Fruit fly (Drosophila melanogaster) whole organism, embryonic: Measurements from ENCODE around the gene CG14545.

Source experiments
- Antp ChIP-seq: fragments of 200-800 bp; sonication (Bioruptor generic); optimal IDR thresholded peaks from 3 replicates; lab custom pipeline; 2016; ENCODE audit warnings: missing biosample characterization, missing genetic modification characterization
- B-H1 ChIP-seq: fragments of 200-800 bp; sonication (Bioruptor generic); IDR thresholded peaks from 3 replicates; pipeline ENCODE4 v1.3.6; 2022; ENCODE audit warnings: missing biosample characterization, missing genetic modification characterization
- CG14860 ChIP-seq: fragments of 200-800 bp; sonication (Bioruptor generic); IDR thresholded peaks from 3 replicates; pipeline ENCODE4 v1.3.6; 2022; ENCODE audit warnings: missing biosample characterization, missing genetic modification characterization; ENCODE audit not compliant: partially characterized antibody
- CG16863 ChIP-seq: fragments of 200-800 bp; sonication (Bioruptor generic); optimal IDR thresholded peaks from 3 replicates; lab custom pipeline; 2016; ENCODE audit warnings: missing biosample characterization, missing genetic modification characterization
- CG8478 ChIP-seq: fragments of >200 bp; optimal IDR thresholded peaks from 2 replicates; lab custom pipeline; 2018
- Ets65A ChIP-seq: fragments of 200-800 bp; sonication (Bioruptor generic); peaks from one replicate; lab custom pipeline; 2016; ENCODE audit warnings: missing biosample characterization, missing genetic modification characterization
- Scr ChIP-seq: fragments of 200-800 bp; sonication (Bioruptor generic); IDR thresholded peaks from 2 replicates; pipeline ENCODE4 v1.3.6; 2022; ENCODE audit warnings: missing biosample characterization, missing genetic modification characterization; ENCODE audit not compliant: partially characterized antibody
- Side ChIP-seq: fragments of 200-800 bp; sonication (Bioruptor generic); optimal IDR thresholded peaks from 2 replicates; lab custom pipeline; 2016; ENCODE audit warnings: missing biosample characterization, missing genetic modification characterization
- amos ChIP-seq: fragments of 200-800 bp; sonication (Bioruptor generic); IDR thresholded peaks from 2 replicates; pipeline ENCODE4 v1.3.6; 2022; ENCODE audit warnings: missing biosample characterization, missing genetic modification characterization; ENCODE audit not compliant: partially characterized antibody
- tio ChIP-seq: fragments of 200-800 bp; sonication (Bioruptor generic); optimal IDR thresholded peaks from 2 replicates; lab custom pipeline; 2017; ENCODE audit warnings: missing biosample characterization, missing genetic modification characterization, inconsistent platforms
- zf30C ChIP-seq: fragments of 200-800 bp; sonication (Bioruptor generic); optimal IDR thresholded peaks from 3 replicates; lab custom pipeline; 2018; ENCODE audit warnings: missing biosample characterization, mild to moderate bottlenecking, missing genetic modification characterization

dm6 chr3R:25877064-25877463 lies 26.0 kb upstream of the CG14545 start:
- no peak for TF ChIP-seq Scr (GFP tag; lab: Robert Waterston, UW)
- TF ChIP-seq CG8478 (lab: Kevin White, UChicago), result no peak
- TF ChIP-seq B-H1, result no peak
- TF ChIP-seq CG16863 (GFP tag; lab: Kevin White, UChicago), result no peak
- no peak for TF ChIP-seq Side (GFP tag; lab: Kevin White, UChicago)
- TF ChIP-seq Ets65A (GFP tag; lab: Kevin White, UChicago), result no peak
- TF ChIP-seq amos, result no peak
- no peak for TF ChIP-seq Antp (GFP tag; lab: Kevin White, UChicago)
- no peak for TF ChIP-seq tio (GFP tag; lab: Kevin White, UChicago)
- no peak for TF ChIP-seq CG14860 (GFP tag; lab: Robert Waterston, UW)
- no peak for TF ChIP-seq zf30C (GFP tag; lab: Kevin White, UChicago)
